Worm (Caenorhabditis elegans) whole organism, L1 larva: ENCODE measurements around the gene dhs-24.
A peak's percentile ranks its signal among the peaks of the same experiment; 100 is the strongest.

ENCODE experiments used
- C04F5.9 ChIP-seq: sonication (generic microtip); optimal IDR thresholded peaks from 2 replicates; lab custom pipeline; 2016; ENCODE audit warnings: missing genetic modification characterization, missing compliant biosample characterization
- C16A3.4 ChIP-seq: fragments of 150-350 bp; optimal IDR thresholded peaks from 2 replicates; lab custom pipeline; 2014; ENCODE audit warnings: missing biosample characterization, missing genetic modification characterization
- C34B4.2 ChIP-seq: sonication (generic microtip); optimal IDR thresholded peaks from 2 replicates; lab custom pipeline; 2017; ENCODE audit warnings: mild to moderate bottlenecking, missing genetic modification characterization, missing compliant biosample characterization
- F16B12.6 ChIP-seq: fragments of 150-350 bp; optimal IDR thresholded peaks from 2 replicates; lab custom pipeline; 2014; ENCODE audit warnings: missing biosample characterization, missing genetic modification characterization
- Y116A8C.19 ChIP-seq: sonication (generic microtip); optimal IDR thresholded peaks from 2 replicates; lab custom pipeline; 2016; ENCODE audit warnings: missing compliant biosample characterization, missing genetic modification characterization, borderline replicate concordance
- aha-1 ChIP-seq: fragments of 150-350 bp; optimal IDR thresholded peaks from 2 replicates; lab custom pipeline; 2014; ENCODE audit warnings: missing biosample characterization, missing genetic modification characterization
- alr-1 ChIP-seq: fragments of 200-800 bp; sonication (Bioruptor generic); optimal IDR thresholded peaks from 2 replicates; lab custom pipeline; 2018; ENCODE audit warnings: borderline replicate concordance, mild to moderate bottlenecking, missing genetic modification characterization, missing compliant biosample characterization
- aly-2 ChIP-seq: fragments of 150-350 bp; optimal IDR thresholded peaks from 2 replicates; lab custom pipeline; 2014; ENCODE audit warnings: missing biosample characterization, missing genetic modification characterization
- ama-1 ChIP-seq: fragments of 150-350 bp; optimal IDR thresholded peaks from 2 replicates; lab custom pipeline; 2014
- blmp-1 ChIP-seq: fragments of 150-350 bp; optimal IDR thresholded peaks from 2 replicates; lab custom pipeline; 2014; ENCODE audit warnings: missing biosample characterization, missing genetic modification characterization
- ceh-82 ChIP-seq, 3 experiments: fragments of 150-350 bp in 1 of 3; sonication (generic microtip) in 2 of 3; optimal IDR thresholded peaks; 2 replicates each; lab custom pipeline; 2014 to 2017; ENCODE audit warnings: missing biosample characterization in 3 of 3, missing genetic modification characterization in 3 of 3
- ceh-90 ChIP-seq: sonication (generic microtip); optimal IDR thresholded peaks from 2 replicates; lab custom pipeline; 2016; ENCODE audit warnings: missing genetic modification characterization, missing compliant biosample characterization
- ces-1 ChIP-seq: fragments of 150-350 bp; optimal IDR thresholded peaks from 2 replicates; lab custom pipeline; 2014; ENCODE audit warnings: missing biosample characterization, missing genetic modification reagents, missing genetic modification characterization
- dpl-1 ChIP-seq, 3 experiments: fragments of 150-350 bp in 2 of 3; sonication (generic microtip) in 1 of 3; optimal IDR thresholded peaks; 2 replicates each; lab custom pipeline; 2014 to 2017; ENCODE audit warnings: missing biosample characterization in 3 of 3, missing genetic modification characterization in 3 of 3, missing genetic modification reagents in 3 of 3
- egl-13 ChIP-seq: sonication (generic microtip); optimal IDR thresholded peaks from 2 replicates; lab custom pipeline; 2016; ENCODE audit warnings: missing genotype, missing genetic modification reagents, missing genetic modification characterization, missing compliant biosample characterization
- egl-27 ChIP-seq, 2 experiments: fragments of 150-350 bp in 1 of 2; sonication (generic microtip); optimal IDR thresholded peaks; 3 replicates each; lab custom pipeline; 2017 to 2018; ENCODE audit warnings: missing biosample characterization in 2 of 2, missing genetic modification characterization in 2 of 2, missing genetic modification reagents in 2 of 2
- elt-2 ChIP-seq: sonication (generic microtip); optimal IDR thresholded peaks from 2 replicates; lab custom pipeline; 2016; ENCODE audit warnings: missing genetic modification characterization, mild to moderate bottlenecking, inconsistent platforms, missing compliant biosample characterization, missing genetic modification reagents
- elt-3 ChIP-seq, 6 experiments: fragments of 150-350 bp in 1 of 6; sonication (generic microtip); optimal IDR thresholded peaks; 2 replicates each; lab custom pipeline; 2017 to 2018; ENCODE audit warnings: missing biosample characterization in 6 of 6, missing genetic modification characterization in 6 of 6, inconsistent platforms in 1 of 6
- ets-5 ChIP-seq: fragments of 200-800 bp; sonication (Bioruptor generic); IDR thresholded peaks from 2 replicates; pipeline ENCODE4 v1.3.6; 2022; ENCODE audit warnings: missing genetic modification characterization, missing compliant biosample characterization
- fkh-8 ChIP-seq: sonication (generic microtip); optimal IDR thresholded peaks from 2 replicates; lab custom pipeline; 2016; ENCODE audit warnings: mild to moderate bottlenecking, missing genetic modification characterization, missing compliant biosample characterization
- grh-1 ChIP-seq: fragments of 200-800 bp; sonication (Bioruptor generic); IDR thresholded peaks from 2 replicates; pipeline ENCODE4 v1.3.6; 2022; ENCODE audit warnings: missing genetic modification reagents, missing genetic modification characterization, missing compliant biosample characterization
- hlh-4 ChIP-seq: sonication (generic microtip); optimal IDR thresholded peaks from 2 replicates; lab custom pipeline; 2016; ENCODE audit warnings: mild to moderate bottlenecking, missing genetic modification characterization, missing compliant biosample characterization
- irx-1 ChIP-seq: sonication (generic microtip); optimal IDR thresholded peaks from 2 replicates; lab custom pipeline; 2016; ENCODE audit warnings: missing genetic modification characterization, missing compliant biosample characterization
- isw-1 ChIP-seq: fragments of 200-800 bp; sonication (Bioruptor generic); IDR thresholded peaks from 2 replicates; pipeline ENCODE4 v1.3.6; 2022; ENCODE audit warnings: missing genetic modification characterization, missing compliant biosample characterization
- jun-1 ChIP-seq: fragments of 150-350 bp; optimal IDR thresholded peaks from 2 replicates; lab custom pipeline; 2014; ENCODE audit warnings: missing biosample characterization, missing genetic modification reagents, missing genetic modification characterization
- lin-35 ChIP-seq, 2 experiments: fragments of 150-350 bp; optimal IDR thresholded peaks; 2 replicates each; lab custom pipeline; 2014; ENCODE audit warnings: missing biosample characterization in 2 of 2, missing genetic modification characterization in 2 of 2, missing genetic modification reagents in 2 of 2
- lin-39 ChIP-seq: fragments of 150-350 bp; optimal IDR thresholded peaks from 2 replicates; lab custom pipeline; 2014; ENCODE audit warnings: missing biosample characterization, missing genetic modification reagents, missing genetic modification characterization
- mef-2 ChIP-seq: fragments of 150-350 bp; optimal IDR thresholded peaks from 2 replicates; lab custom pipeline; 2014; ENCODE audit warnings: missing biosample characterization, missing genetic modification characterization
- mep-1 ChIP-seq: fragments of 150-350 bp; optimal IDR thresholded peaks from 2 replicates; lab custom pipeline; 2014; ENCODE audit warnings: missing biosample characterization, missing genetic modification characterization
- nhr-11 ChIP-seq: fragments of 150-350 bp; optimal IDR thresholded peaks from 2 replicates; lab custom pipeline; 2014; ENCODE audit warnings: missing biosample characterization, missing genetic modification characterization
- nhr-19 ChIP-seq: fragments of 200-800 bp; sonication (Bioruptor generic); conservative IDR thresholded peaks from 2 replicates; pipeline ENCODE4 v1.3.6; 2022; ENCODE audit warnings: missing genetic modification characterization, missing compliant biosample characterization
- nhr-20 ChIP-seq: sonication (generic microtip); optimal IDR thresholded peaks from 2 replicates; lab custom pipeline; 2016; ENCODE audit warnings: mild to moderate bottlenecking, missing genetic modification characterization, missing compliant biosample characterization
- nhr-237 ChIP-seq: fragments of 150-350 bp; optimal IDR thresholded peaks from 2 replicates; lab custom pipeline; 2014; ENCODE audit warnings: missing biosample characterization, missing genetic modification characterization
- nhr-47 ChIP-seq: sonication (generic microtip); optimal IDR thresholded peaks from 2 replicates; lab custom pipeline; 2016; ENCODE audit warnings: mild to moderate bottlenecking, missing genetic modification characterization, moderate library complexity, missing compliant biosample characterization
- nhr-71 ChIP-seq: sonication (generic microtip); optimal IDR thresholded peaks from 2 replicates; lab custom pipeline; 2016; ENCODE audit warnings: mild to moderate bottlenecking, missing genetic modification characterization, moderate library complexity, missing compliant biosample characterization
- nhr-76 ChIP-seq: sonication (generic microtip); optimal IDR thresholded peaks from 2 replicates; lab custom pipeline; 2017; ENCODE audit warnings: missing biosample characterization, missing genetic modification characterization
- nhr-77 ChIP-seq: fragments of 150-350 bp; optimal IDR thresholded peaks from 2 replicates; lab custom pipeline; 2014; ENCODE audit warnings: missing biosample characterization, missing genetic modification characterization
- nhr-84 ChIP-seq: sonication (generic microtip); optimal IDR thresholded peaks from 2 replicates; lab custom pipeline; 2017; ENCODE audit warnings: missing biosample characterization, missing genetic modification characterization
- nhr-90 ChIP-seq: sonication (generic microtip); optimal IDR thresholded peaks from 2 replicates; lab custom pipeline; 2016; ENCODE audit warnings: mild to moderate bottlenecking, missing genetic modification characterization, missing compliant biosample characterization; ENCODE audit not compliant: poor library complexity
- pqm-1 ChIP-seq: sonication (generic microtip); optimal IDR thresholded peaks from 3 replicates; lab custom pipeline; 2017; ENCODE audit warnings: missing biosample characterization, missing genetic modification characterization
- skn-1 ChIP-seq: fragments of 150-350 bp; optimal IDR thresholded peaks from 2 replicates; lab custom pipeline; 2014; ENCODE audit warnings: missing biosample characterization, missing genetic modification characterization
- snpc-4 ChIP-seq: fragments of 150-350 bp; optimal IDR thresholded peaks from 2 replicates; lab custom pipeline; 2014; ENCODE audit warnings: missing biosample characterization, missing genetic modification characterization
- snu-23 ChIP-seq: sonication (generic microtip); optimal IDR thresholded peaks from 2 replicates; lab custom pipeline; 2016; ENCODE audit warnings: missing genetic modification characterization, missing compliant biosample characterization
- sox-4 ChIP-seq: sonication (generic microtip); optimal IDR thresholded peaks from 2 replicates; lab custom pipeline; 2016; ENCODE audit warnings: missing genetic modification characterization, missing compliant biosample characterization
- sup-37 ChIP-seq: fragments of 200-800 bp; sonication (Bioruptor generic); optimal IDR thresholded peaks from 2 replicates; lab custom pipeline; 2018; ENCODE audit warnings: mild to moderate bottlenecking, missing genetic modification characterization, missing compliant biosample characterization
- tbx-2 ChIP-seq: sonication (generic microtip); optimal IDR thresholded peaks from 2 replicates; lab custom pipeline; 2016; ENCODE audit warnings: missing genetic modification characterization, missing compliant biosample characterization
- tlp-1 ChIP-seq: fragments of 150-350 bp; optimal IDR thresholded peaks from 2 replicates; lab custom pipeline; 2014; ENCODE audit warnings: missing biosample characterization, missing genetic modification characterization
- unc-30 ChIP-seq: sonication (generic microtip); optimal IDR thresholded peaks from 2 replicates; lab custom pipeline; 2017; ENCODE audit warnings: missing biosample characterization, missing genetic modification characterization
- unc-86 ChIP-seq: sonication (generic microtip); optimal IDR thresholded peaks from 2 replicates; lab custom pipeline; 2016; ENCODE audit warnings: missing genetic modification characterization, missing compliant biosample characterization
- vab-15 ChIP-seq: sonication (generic microtip); optimal IDR thresholded peaks from 2 replicates; lab custom pipeline; 2017; ENCODE audit warnings: missing genotype, mild to moderate bottlenecking, missing genetic modification characterization, missing compliant biosample characterization
- zag-1 ChIP-seq: fragments of 150-350 bp; optimal IDR thresholded peaks from 2 replicates; lab custom pipeline; 2014; ENCODE audit warnings: missing biosample characterization, missing genetic modification characterization
- zip-4 ChIP-seq: fragments of 200-800 bp; sonication (Bioruptor generic); optimal IDR thresholded peaks from 2 replicates; lab custom pipeline; 2018; ENCODE audit warnings: mild to moderate bottlenecking, missing genetic modification characterization, moderate library complexity, missing compliant biosample characterization
- ztf-11 ChIP-seq, 2 experiments: sonication (generic microtip); optimal IDR thresholded peaks; 2 replicates each; lab custom pipeline; 2016 to 2017; ENCODE audit warnings: missing genetic modification characterization in 2 of 2, missing biosample characterization in 1 of 2, missing compliant biosample characterization in 1 of 2
- ztf-4 ChIP-seq: fragments of 150-350 bp; optimal IDR thresholded peaks from 2 replicates; lab custom pipeline; 2014; ENCODE audit warnings: missing biosample characterization, missing genetic modification characterization

Gene dhs-24

ce11 chrV:19897557-19897956 lies 48.9 kb downstream of the dhs-24 start (continued):
- TF ChIP-seq egl-13: no peak
- no peak for TF ChIP-seq blmp-1 (tag; lab: Kevin White, UChicago)
- TF ChIP-seq alr-1 (tag; lab: Kevin White, UChicago): no peak
- peak; percentile 29 for TF ChIP-seq nhr-11 (tag; lab: Kevin White, UChicago)
- no peak for TF ChIP-seq ceh-90 (tag; lab: Kevin White, UChicago)
- TF ChIP-seq zip-4: no peak
- TF ChIP-seq C34B4.2: no peak
- peak; percentile 20 for TF ChIP-seq nhr-20
- no peak for TF ChIP-seq nhr-237
- TF ChIP-seq vab-15: no peak
- TF ChIP-seq skn-1 (tag; lab: Kevin White, UChicago): no peak
- TF ChIP-seq nhr-71 (tag; lab: Kevin White, UChicago): peak; percentile 85
- TF ChIP-seq dpl-1 (GFP tag; optimal IDR thresholded peaks at IDR 0.05; lab: Kevin White, UChicago): peak in 1 of 3 experiments; percentile 33
- TF ChIP-seq unc-30: no peak
- TF ChIP-seq Y116A8C.19 (tag; lab: Kevin White, UChicago): no peak
- no peak for TF ChIP-seq aly-2
- no peak for TF ChIP-seq ztf-11 (tag; optimal IDR thresholded peaks at IDR 0.05; lab: Kevin White, UChicago)
- peak in 1 of 2 experiments; percentile 29 for TF ChIP-seq egl-27 (tag; optimal IDR thresholded peaks at IDR 0.05; lab: Kevin White, UChicago)
- no peak for TF ChIP-seq nhr-76 (tag; lab: Kevin White, UChicago)
- TF ChIP-seq elt-2: no peak
- peak; percentile 24 for TF ChIP-seq F16B12.6 (tag; lab: Kevin White, UChicago)
- TF ChIP-seq mef-2 (tag; lab: Kevin White, UChicago): no peak
- no peak for TF ChIP-seq elt-3 (tag; optimal IDR thresholded peaks at IDR 0.05; lab: Kevin White, UChicago)
- peak; percentile 65 for TF ChIP-seq snu-23 (GFP tag; lab: Kevin White, UChicago)
- no peak for TF ChIP-seq fkh-8 (tag; lab: Kevin White, UChicago)
- TF ChIP-seq ces-1 (GFP tag; lab: Kevin White, UChicago): no peak
- TF ChIP-seq nhr-47 (tag; lab: Kevin White, UChicago): no peak
- no peak for TF ChIP-seq nhr-84
- peak; percentile 50 for TF ChIP-seq nhr-19 (GFP tag; lab: Robert Waterston, UW)
- TF ChIP-seq irx-1 (tag; lab: Kevin White, UChicago): peak; percentile 8
- TF ChIP-seq lin-35 (GFP tag; optimal IDR thresholded peaks at IDR 0.05; lab: Kevin White, UChicago): peak; percentile 13 to 30
- TF ChIP-seq ztf-4 (tag; lab: Kevin White, UChicago): no peak
- TF ChIP-seq nhr-77: no peak
- no peak for TF ChIP-seq zag-1
- no peak for TF ChIP-seq jun-1 (tag; lab: Kevin White, UChicago)
- no peak for TF ChIP-seq unc-86 (tag; lab: Kevin White, UChicago)
- TF ChIP-seq lin-39 (tag; lab: Kevin White, UChicago): no peak
- TF ChIP-seq pqm-1 (tag; lab: Kevin White, UChicago): no peak
- no peak for TF ChIP-seq C04F5.9 (tag; lab: Kevin White, UChicago)
- TF ChIP-seq aha-1 (tag; lab: Kevin White, UChicago): no peak
- TF ChIP-seq isw-1 (GFP tag; lab: Robert Waterston, UW): no peak
- no peak for TF ChIP-seq sup-37 (GFP tag; lab: Kevin White, UChicago)
- no peak for TF ChIP-seq grh-1 (GFP tag; lab: Robert Waterston, UW)
- no peak for TF ChIP-seq hlh-4 (tag; lab: Kevin White, UChicago)
- no peak for TF ChIP-seq C16A3.4 (tag; lab: Kevin White, UChicago)
- TF ChIP-seq sox-4 (tag; lab: Kevin White, UChicago): no peak
- no peak for TF ChIP-seq nhr-90
- TF ChIP-seq tlp-1: no peak
- peak; percentile 53 for TF ChIP-seq snpc-4 (tag; lab: Kevin White, UChicago)
- TF ChIP-seq tbx-2: peak; percentile 29
- no peak for TF ChIP-seq ama-1
- peak; percentile 48 for TF ChIP-seq mep-1
- peak in 2 of 3 experiments; percentile 24 to 43 for TF ChIP-seq ceh-82 (tag; optimal IDR thresholded peaks at IDR 0.05; lab: Kevin White, UChicago)
- no peak for TF ChIP-seq ets-5
